Fruit fly (Drosophila melanogaster): ENCODE measurements around the gene klar.

The klar gene

DNA sequence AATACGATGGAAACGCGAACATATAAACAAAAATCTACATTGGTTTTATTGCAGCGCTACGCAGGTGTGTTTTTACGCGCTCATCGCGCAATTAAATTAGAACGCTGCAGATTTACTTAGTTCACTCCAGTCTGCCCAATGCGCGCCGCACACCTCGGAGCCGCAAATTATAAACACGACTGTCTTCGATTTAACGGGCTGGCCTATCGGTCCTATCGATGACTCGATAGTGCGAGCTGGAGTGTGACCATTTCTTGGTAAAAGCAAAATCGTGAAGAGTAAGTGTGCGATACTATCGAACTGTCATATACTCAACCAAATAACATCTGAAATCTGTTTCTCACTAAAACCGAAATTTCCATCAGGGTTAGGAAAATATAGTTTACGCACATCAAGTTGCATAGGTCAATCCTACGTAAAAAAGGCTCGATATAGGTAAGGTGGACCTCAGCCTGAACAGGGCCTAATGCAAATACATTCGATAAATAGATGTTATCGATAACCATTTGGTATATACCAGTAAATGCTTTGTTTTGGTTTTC lies at the start of gene klar, which contains the start of gene BORCS6:
Gene klar (minus strand): TSS at position 183 of the 542 bp plus-strand sequence.
Gene BORCS6 (plus strand): TSS at position 420 of the 542 bp plus-strand sequence.
- TF ChIP-seq noc (tag; optimal IDR thresholded peaks at IDR 0.05): peak; percentile 26

DNA sequence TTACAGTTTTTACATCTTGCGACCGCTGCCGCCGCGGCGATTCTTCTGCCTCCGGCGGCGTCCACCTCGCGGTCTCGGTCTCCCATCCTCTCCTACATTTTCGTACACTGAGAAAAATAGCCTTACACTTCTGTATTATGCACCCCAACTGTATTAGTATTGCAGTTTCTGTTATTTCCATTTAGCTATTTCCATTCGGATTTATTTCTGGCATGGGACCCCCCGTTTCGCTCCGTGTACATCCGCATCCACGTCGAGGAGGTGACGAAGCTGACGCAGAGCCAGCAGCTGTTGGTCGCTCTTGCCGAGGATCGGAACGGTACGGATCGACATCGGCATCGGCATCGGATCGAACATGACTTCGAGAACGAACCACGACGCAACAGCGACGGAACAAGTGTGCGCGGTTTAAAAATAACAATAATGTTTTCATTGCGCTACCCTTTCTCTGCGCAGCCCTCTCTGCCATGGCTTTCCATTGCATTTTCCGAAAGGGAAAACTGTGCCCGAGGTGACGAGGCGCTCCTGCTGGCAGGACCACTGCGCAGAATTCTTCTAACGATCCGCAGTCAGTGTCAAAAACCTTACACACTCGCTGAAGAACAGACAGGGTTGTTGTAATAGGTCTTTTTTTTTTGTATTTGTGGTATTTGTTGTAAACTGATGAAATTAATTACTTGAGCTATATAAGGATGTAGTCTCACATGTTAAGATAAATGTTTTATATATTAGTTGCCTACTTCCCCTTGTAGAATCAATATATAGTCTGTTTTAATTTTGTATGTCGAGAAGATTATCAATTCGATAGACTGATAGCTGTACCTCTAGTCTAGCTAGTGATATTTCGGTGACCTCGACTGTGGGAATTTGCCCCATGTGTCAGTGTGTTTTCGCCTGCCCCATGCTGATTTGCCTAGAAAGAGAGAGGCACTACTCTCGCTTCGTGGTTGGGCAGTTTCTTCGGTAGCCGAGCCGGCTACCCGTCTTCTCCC lies 49.2 kb upstream of the klar start:
- TF ChIP-seq noc (tag; optimal IDR thresholded peaks at IDR 0.05): peak; percentile 55

DNA sequence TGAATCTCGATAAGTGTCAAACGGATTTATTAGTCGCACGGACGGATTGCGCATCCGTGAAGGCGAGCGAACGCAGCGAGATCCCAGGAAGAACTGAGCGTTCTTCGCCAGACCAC lies 48.6 kb upstream of the klar start, which contains the start of gene Kah:
Gene Kah (minus strand): TSS at position 101 of the 116 bp plus-strand sequence.
- no peak for TF ChIP-seq noc (tag; optimal IDR thresholded peaks at IDR 0.05)

DNA sequence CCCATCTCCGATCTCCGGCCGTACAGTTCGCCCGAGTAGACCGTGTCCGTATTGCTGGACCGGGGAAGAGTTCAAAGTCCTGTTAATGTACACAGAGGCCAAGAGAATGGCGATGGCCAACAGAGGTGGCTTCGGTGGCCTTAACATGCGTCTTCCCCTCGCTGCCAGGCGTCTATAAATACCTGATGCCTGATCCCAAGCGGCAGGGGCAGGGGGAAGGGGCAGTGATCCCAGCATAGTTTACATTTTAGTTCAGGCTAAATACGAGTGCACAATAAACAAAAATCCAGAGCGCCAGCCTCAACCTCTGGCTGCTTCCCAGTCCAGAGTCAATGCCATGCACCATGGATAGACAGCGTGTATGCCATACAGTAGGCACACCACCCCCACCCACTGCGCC lies 47.4 kb upstream of the klar start:
- TF ChIP-seq noc (tag; optimal IDR thresholded peaks at IDR 0.05): no peak

DNA sequence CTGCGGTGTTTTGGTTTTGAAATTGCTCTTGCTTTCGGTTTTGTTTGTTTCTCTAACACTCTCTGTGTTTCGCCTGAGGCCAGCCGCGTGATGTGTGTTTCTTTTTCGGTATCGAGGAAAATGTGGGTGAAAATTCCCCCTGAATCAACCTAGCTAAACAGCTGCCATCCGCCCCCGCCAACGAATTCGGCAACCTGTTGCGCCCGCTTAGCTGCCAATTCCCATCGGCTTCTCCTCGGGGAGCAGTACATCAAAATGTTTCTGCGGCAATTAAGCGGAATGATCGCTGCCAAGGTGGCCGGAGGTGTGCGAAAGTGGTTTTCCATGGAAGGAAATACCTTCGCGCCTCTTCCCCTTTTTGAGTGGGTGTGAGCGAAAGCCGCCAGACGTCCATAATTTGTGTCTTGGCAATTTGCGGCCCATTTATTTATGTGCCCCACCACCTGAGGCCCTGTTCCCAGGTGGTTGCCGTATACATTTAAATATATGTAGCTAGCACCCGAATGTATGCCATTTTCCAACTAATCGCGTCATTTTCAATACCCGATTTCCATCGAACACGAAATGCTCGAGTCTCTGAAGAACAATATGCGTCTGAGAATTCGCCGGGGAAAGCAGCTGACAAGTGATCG lies 46.3 kb upstream of the klar start:
- TF ChIP-seq noc (tag; optimal IDR thresholded peaks at IDR 0.05): no peak

DNA sequence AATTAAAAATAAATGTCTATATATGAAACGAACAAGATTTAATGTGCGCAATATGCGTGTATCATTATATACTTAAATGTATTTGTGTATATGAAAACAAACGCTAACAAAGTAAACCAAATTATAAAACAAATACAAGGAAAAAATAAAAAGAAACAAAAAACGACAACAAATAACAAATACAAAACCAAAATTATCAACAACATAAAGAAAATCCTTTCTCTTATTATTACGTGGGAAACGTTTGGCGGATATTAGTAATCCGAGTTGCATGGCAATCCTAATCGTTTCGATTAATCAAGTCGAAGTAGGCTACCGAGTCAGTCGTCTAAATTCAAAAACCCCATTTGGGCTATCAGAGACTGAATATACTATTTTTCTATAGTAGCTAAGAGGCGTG lies 40.6 kb upstream of the klar start, which contains the start of gene Ppm1:
Gene Ppm1 (plus strand): TSS at position 301 of the 400 bp plus-strand sequence.
- no peak for TF ChIP-seq noc (tag; optimal IDR thresholded peaks at IDR 0.05)

DNA sequence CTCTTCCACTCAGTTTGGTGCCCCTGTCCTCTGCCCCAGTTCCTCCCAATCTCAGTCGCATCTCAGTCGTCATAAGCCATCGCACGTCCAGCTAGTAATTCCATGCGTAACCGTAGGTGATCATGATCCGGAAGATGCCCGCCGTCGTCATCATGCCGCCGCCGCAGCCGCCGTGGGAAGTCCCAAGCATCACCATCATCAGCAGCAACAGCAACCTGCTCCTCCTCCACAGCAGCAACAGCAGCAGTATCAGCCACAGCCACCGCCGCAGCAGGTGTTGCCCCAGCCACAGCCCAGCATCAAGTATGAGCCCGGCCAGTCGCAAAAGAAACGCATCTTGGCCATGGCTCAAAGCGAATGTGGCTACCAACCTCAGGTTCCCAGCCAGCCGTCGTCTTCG lies 32.5 kb upstream of the klar start:
- no peak for TF ChIP-seq noc (tag; optimal IDR thresholded peaks at IDR 0.05)

DNA sequence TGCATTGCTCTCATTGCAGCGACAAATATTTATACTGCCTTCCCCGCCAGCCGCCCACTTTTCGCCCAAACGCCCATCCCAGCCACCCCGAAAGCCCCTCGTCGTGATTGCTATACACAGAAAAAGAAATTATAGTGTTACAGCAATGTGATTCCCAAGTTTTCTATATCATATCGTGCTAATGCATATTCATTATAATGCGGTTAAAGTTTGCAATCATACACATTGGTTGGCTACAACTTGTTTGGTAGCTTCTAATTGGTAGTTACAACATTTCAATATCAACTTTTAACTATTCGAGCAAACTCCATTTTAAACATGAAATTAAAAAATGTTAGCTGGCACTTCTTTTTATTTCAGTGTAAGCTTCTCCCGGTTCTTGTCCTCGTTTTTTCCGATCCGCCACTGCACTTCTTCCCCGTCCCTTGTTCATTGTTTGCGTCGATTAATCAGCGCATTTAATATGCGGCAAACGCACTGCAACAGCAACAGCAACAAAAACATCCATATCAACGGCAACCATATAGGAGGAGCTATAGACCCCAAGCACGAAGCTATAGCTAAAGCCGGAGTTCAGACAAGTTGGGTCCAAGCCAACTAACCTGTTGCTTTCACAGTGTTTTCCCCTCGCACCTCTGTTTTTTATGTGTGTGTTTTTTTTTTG lies 25.7 kb upstream of the klar start:
- TF ChIP-seq noc (tag; optimal IDR thresholded peaks at IDR 0.05): no peak

DNA sequence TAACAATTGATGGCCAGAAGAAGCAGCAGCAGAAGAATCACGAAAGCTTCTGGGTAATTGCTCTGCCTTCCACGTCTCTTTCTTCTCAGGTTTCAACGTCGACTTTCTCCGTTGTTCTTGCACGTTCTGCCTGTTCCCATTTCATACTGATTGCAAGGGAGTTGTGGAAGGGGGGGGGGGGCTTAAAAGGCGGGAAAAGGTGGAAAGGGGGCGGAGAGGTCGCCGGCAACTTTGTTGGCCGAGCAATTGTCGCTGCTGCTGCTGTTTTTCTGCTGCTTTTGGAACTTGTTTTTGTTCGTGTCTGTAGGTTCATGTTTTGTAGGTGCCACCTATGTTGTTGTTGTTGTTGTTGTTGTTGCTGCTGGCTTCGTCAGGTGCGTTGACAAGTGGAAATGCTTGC lies 25.1 kb upstream of the klar start:
- no peak for TF ChIP-seq noc (tag; optimal IDR thresholded peaks at IDR 0.05)

DNA sequence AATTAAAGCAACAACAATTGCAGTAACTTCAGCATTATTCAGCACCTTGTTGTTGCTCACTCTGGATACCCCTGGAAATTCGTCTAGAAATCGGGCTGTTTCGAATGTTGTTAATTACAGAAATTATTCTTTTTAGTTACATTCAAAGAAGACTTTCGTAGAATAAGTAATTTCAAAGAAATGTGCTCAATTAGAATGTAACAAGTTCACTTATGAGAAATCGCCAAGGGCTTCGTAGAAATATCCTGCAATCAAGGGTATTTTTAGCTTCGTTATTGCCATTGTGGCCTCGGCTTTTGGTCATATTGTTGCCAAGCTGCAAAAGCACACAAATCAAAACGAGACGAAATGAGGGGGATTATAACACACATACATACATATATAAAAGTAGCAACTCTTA lies 23.5 kb upstream of the klar start:
- TF ChIP-seq noc (tag; optimal IDR thresholded peaks at IDR 0.05): no peak

DNA sequence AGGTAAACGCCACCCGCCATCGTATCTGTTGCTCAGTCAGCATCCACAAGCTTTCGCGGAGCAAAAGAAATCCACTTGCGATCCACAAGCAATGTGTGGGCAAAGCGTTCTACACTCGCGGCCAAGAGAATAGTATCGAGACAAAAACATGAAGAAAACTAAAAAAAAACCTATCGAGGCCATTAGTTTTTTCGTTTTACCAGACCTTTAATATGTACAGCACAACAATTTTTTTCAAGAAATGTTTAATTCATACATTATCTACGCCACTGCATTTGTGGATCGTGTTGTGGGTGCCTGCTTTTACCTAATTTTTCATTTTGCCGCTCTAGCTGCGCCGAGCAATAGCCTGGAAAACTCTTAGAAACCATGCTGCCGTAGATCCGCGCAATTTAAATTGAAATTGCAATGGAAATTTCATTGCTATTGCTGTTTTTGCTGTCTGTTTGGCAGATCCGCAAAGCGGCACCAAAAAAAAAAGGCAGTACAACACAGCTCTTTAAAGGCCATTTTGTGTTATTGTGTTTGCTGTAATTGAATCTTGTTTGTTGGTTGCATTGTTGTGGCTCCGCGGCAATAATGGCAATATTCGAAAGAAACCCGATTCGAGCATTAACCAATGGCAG lies 22.7 kb upstream of the klar start:
- peak; percentile 18 for TF ChIP-seq noc (tag; optimal IDR thresholded peaks at IDR 0.05)

DNA sequence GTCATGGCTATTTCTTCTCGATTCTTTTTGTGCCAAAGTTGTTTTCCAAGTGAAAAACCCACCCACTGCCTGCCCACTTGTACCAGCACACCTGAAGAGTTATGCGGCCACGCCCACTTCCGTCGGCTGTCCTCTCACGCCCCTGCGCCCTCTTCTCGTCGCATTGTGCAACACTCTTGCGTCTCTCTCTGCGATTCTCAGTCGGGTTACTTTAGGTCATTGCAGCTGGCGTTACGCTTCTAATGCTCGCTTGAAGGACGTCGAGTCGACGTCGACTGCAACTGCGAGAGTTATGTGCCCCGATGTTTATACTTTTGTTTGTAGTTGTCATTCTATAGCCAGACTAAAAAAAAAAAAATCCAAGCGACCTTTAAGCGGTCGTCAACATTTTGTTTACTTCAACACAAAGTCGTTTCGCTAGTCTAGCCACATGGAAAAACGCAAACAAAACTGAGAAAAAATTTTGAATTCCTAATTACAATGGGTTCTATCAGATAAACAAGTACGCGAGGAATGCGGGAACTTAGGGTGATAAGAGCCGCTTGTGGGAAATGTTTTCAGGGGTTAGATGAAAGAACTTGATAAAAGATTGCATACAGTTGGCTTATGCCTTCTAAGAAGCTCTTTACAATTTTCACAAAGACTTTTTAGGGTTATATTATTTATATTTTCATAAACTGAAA lies 21.5 kb upstream of the klar start:
- TF ChIP-seq noc (tag; optimal IDR thresholded peaks at IDR 0.05): no peak

DNA sequence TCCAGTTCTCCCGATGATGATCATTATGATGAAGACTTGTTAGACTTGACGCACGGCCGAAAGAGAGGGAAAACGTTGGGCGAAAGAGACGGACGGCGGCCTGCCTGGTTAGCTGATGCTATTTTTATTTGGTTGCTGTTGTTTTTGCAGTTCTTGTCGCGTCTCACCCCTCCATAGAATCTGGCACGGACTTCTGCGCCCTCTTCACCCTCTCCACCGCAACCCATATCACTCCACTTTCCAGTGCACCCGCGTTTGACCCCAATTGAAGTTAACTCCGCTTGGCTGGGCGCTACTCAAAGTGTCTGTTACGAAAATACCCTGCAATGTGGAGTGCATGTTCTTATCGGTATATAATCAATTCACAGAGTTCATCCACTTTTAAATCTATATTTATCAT lies 20.7 kb upstream of the klar start:
- TF ChIP-seq noc (tag; optimal IDR thresholded peaks at IDR 0.05): no peak

DNA sequence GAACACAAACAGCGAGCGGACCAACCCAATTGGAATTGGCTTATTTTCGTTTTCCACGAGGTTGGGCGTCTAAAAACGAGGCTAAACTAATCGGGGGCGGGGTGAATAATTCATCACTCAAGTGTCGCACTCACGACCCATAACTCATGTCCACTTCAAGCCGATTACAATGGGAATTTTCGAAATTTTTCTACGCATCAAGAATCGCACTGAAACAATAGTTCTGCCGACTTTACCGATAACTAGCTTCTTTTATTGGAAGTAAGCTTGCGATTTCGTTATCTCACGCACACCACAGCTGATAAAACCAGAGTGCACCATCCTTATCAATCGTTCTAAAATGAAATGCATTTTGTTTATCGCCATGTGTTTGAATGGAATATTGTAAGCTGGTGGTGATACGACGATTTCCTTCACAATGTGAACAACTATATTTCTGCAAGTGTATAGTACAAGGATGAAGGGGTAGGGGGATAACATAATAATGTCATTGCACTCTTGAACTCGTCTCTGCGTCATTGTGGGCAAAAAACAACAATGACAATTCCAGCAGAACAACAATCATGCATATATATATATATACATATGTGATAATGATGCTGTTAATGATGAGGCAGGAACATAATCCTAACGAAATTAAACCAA lies 19.1 kb upstream of the klar start:
- TF ChIP-seq noc (tag; optimal IDR thresholded peaks at IDR 0.05): peak; percentile 3

DNA sequence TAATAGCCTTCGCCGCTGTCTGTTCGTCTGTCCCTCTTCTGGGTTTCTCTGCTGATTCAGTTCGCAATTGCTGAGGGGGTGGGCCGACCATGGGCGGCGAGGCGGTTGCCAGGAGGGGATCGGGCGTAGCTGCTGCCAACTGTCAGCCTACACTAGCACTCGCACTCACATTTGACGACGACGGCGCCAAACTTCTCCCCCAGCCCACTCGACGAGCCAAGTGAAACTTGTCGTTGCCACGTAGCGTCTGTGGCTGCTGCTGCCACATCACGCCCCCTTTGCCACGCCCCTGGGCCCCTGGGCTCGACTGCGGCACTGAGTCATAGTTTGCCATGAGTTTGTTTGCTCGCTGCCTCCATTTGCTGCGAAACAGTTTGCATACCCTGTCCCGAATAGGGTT lies 16.9 kb upstream of the klar start:
- TF ChIP-seq noc (tag; optimal IDR thresholded peaks at IDR 0.05): no peak
